Worm (Caenorhabditis elegans): ENCODE data around the gene casy-1.

DNA sequence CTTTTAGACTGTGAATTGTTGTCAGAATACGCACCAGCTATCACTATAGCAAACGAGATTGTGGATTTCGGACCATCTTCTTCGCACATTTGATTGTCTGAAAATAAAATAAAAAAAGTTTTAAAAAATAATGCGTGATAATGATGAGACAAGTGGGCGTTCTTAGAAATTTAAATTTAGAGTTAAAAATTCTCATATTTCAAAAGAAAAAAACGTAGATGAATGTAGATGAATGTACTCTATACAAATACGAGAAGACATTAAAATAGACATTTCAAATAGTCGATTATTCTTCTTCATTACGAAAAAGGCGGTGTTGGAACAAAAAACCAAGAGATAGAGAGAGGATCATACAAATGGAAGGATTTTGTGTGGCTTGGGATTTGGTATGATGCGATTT, 18.4 kb upstream of the casy-1 start, which contains the start of gene B0034.5:
- TF ChIP-seq F49E8.2 (tag; optimal IDR thresholded peaks at IDR 0.05; ENCODE audit: borderline replicate concordance), result no peak
- TF ChIP-seq ceh-82 (tag; optimal IDR thresholded peaks at IDR 0.05), result no peak
- TF ChIP-seq nhr-237 (tag; optimal IDR thresholded peaks at IDR 0.05), result no peak
- TF ChIP-seq ZK546.5 (tag; optimal IDR thresholded peaks at IDR 0.05), result no peak
- TF ChIP-seq fos-1 (tag; optimal IDR thresholded peaks at IDR 0.05), result no peak
- TF ChIP-seq ama-1 (optimal IDR thresholded peaks at IDR 0.05), result no peak
- TF ChIP-seq R02D3.7 (tag; optimal IDR thresholded peaks at IDR 0.05), result no peak
- no peak for TF ChIP-seq arid-1 (GFP tag; conservative IDR thresholded peaks at IDR 0.05)
- TF ChIP-seq ceh-44 (GFP tag; IDR thresholded peaks at IDR 0.05), result no peak
- no peak for TF ChIP-seq dmd-8 (GFP tag; IDR thresholded peaks at IDR 0.05)
- TF ChIP-seq nhr-11 (tag; optimal IDR thresholded peaks at IDR 0.05), result no peak
- no peak for TF ChIP-seq nhr-76 (tag; optimal IDR thresholded peaks at IDR 0.05)
- no peak for TF ChIP-seq lsy-2 (tag; optimal IDR thresholded peaks at IDR 0.05)

All from whole organism, L4 larva.